Fruit fly (Drosophila melanogaster) whole organism, embryonic: ENCODE measurements around the gene twe.

Experiments used
- Ada2b ChIP-seq: fragments of 200-800 bp; sonication (Bioruptor generic); IDR thresholded peaks from 2 replicates; pipeline ENCODE4 v1.3.6; 2022; ENCODE audit warnings: missing biosample characterization, missing genetic modification characterization
- Awh ChIP-seq: fragments of 200-800 bp; sonication (Bioruptor generic); IDR thresholded peaks from 2 replicates; pipeline ENCODE4, ENCODE4 v1.3.6; 2022; ENCODE audit warnings: missing biosample characterization, missing genetic modification characterization
- Bdp1 ChIP-seq: fragments of 200-800 bp; sonication (Bioruptor generic); optimal IDR thresholded peaks from 3 replicates; lab custom pipeline; 2016; ENCODE audit warnings: missing biosample characterization, missing genetic modification characterization
- Bgb ChIP-seq: fragments of 200-800 bp; sonication (Bioruptor generic); IDR thresholded peaks from 2 replicates; pipeline ENCODE4 v1.3.6; 2022; ENCODE audit warnings: missing biosample characterization, missing genetic modification characterization; ENCODE audit not compliant: partially characterized antibody
- CG12071 ChIP-seq: fragments of 200-800 bp; sonication (Bioruptor generic); optimal IDR thresholded peaks from 3 replicates; lab custom pipeline; 2018; ENCODE audit warnings: missing biosample characterization, mild to moderate bottlenecking, missing genetic modification characterization
- CG1233 ChIP-seq: fragments of 200-800 bp; sonication (Bioruptor generic); optimal IDR thresholded peaks from 4 replicates; lab custom pipeline; 2018; ENCODE audit warnings: missing biosample characterization, mild to moderate bottlenecking, missing genetic modification characterization
- CG13123 ChIP-seq: fragments of 200-800 bp; sonication (Bioruptor generic); optimal IDR thresholded peaks from 2 replicates; lab custom pipeline; 2016; ENCODE audit warnings: missing biosample characterization, missing genetic modification characterization
- CG14860 ChIP-seq: fragments of 200-800 bp; sonication (Bioruptor generic); IDR thresholded peaks from 3 replicates; pipeline ENCODE4 v1.3.6; 2022; ENCODE audit warnings: missing biosample characterization, missing genetic modification characterization; ENCODE audit not compliant: partially characterized antibody
- CG14965 ChIP-seq: fragments of 200-800 bp; sonication (Bioruptor generic); optimal IDR thresholded peaks from 2 replicates; lab custom pipeline; 2016; ENCODE audit warnings: missing biosample characterization, missing genetic modification characterization, borderline replicate concordance
- CG15479 ChIP-seq: fragments of 200-800 bp; sonication (Bioruptor generic); optimal IDR thresholded peaks from 3 replicates; lab custom pipeline; 2019; ENCODE audit warnings: missing biosample characterization, mild to moderate bottlenecking, missing genetic modification characterization, moderate library complexity
- CG15696 ChIP-seq: fragments of 200-800 bp; sonication (Bioruptor generic); optimal IDR thresholded peaks from 2 replicates; lab custom pipeline; 2019; ENCODE audit warnings: missing biosample characterization, mild to moderate bottlenecking, missing genetic modification characterization, moderate library complexity
- CG17568 ChIP-seq: fragments of 200-800 bp; sonication (Bioruptor generic); optimal IDR thresholded peaks from 2 replicates; lab custom pipeline; 2018; ENCODE audit warnings: missing biosample characterization, mild to moderate bottlenecking, missing genetic modification characterization, moderate library complexity
- CG2712 ChIP-seq: fragments of 200-800 bp; optimal IDR thresholded peaks from 3 replicates; lab custom pipeline; 2019; ENCODE audit warnings: missing biosample characterization, mild to moderate bottlenecking, missing genetic modification characterization, moderate library complexity
- CG2875 ChIP-seq: fragments of 200-800 bp; sonication (Bioruptor generic); optimal IDR thresholded peaks from 2 replicates; lab custom pipeline; 2017; ENCODE audit warnings: missing biosample characterization, mild to moderate bottlenecking, missing genetic modification characterization, missing genetic modification reagents
- CG32772 ChIP-seq: fragments of 200-800 bp; sonication (Bioruptor generic); IDR thresholded peaks from 2 replicates; pipeline ENCODE4 v1.3.6; 2022; ENCODE audit warnings: missing biosample characterization, missing genetic modification characterization
- CG34224 ChIP-seq: fragments of 200-800 bp; sonication (Bioruptor generic); IDR thresholded peaks from 3 replicates; pipeline ENCODE4 v1.3.6; 2022; ENCODE audit warnings: missing biosample characterization, missing genetic modification characterization; ENCODE audit not compliant: partially characterized antibody
- CG4424 ChIP-seq: fragments of 200-800 bp; sonication (Bioruptor generic); optimal IDR thresholded peaks from 3 replicates; lab custom pipeline; 2016; ENCODE audit warnings: missing biosample characterization, missing genetic modification characterization
- CG4854 ChIP-seq: fragments of 200-800 bp; sonication (Bioruptor generic); optimal IDR thresholded peaks from 2 replicates; lab custom pipeline; 2016; ENCODE audit warnings: missing biosample characterization, missing genetic modification characterization, inconsistent platforms
- CG5180 ChIP-seq: fragments of 200-800 bp; sonication (Bioruptor generic); optimal IDR thresholded peaks from 3 replicates; lab custom pipeline; 2017; ENCODE audit warnings: missing biosample characterization, missing genetic modification characterization, mild to moderate bottlenecking, moderate library complexity, missing genetic modification reagents
- CG6791 ChIP-seq: fragments of 200-800 bp; sonication (Bioruptor generic); IDR thresholded peaks from 3 replicates; pipeline ENCODE4 v1.3.6; 2022; ENCODE audit warnings: missing biosample characterization, missing genetic modification characterization; ENCODE audit not compliant: partially characterized antibody
- CG7271 ChIP-seq: fragments of 200-800 bp; sonication (Bioruptor generic); optimal IDR thresholded peaks from 2 replicates; lab custom pipeline; 2018; ENCODE audit warnings: missing biosample characterization, mild to moderate bottlenecking, missing genetic modification characterization, moderate library complexity
- CG7357 ChIP-seq: fragments of 200-800 bp; sonication (Bioruptor generic); IDR thresholded peaks from 3 replicates; pipeline ENCODE4 v1.3.6; 2022; ENCODE audit warnings: missing biosample characterization, missing genetic modification characterization
- CG7928 ChIP-seq: fragments of 200-800 bp; sonication (Bioruptor generic); optimal IDR thresholded peaks from 2 replicates; lab custom pipeline; 2017; ENCODE audit warnings: missing biosample characterization, mild to moderate bottlenecking, missing genetic modification characterization
- CG8924 ChIP-seq: fragments of 200-800 bp; optimal IDR thresholded peaks from 3 replicates; lab custom pipeline; 2019; ENCODE audit warnings: missing biosample characterization, mild to moderate bottlenecking, missing genetic modification characterization, moderate library complexity
- CG9817 ChIP-seq: fragments of 200-800 bp; sonication (Bioruptor generic); optimal IDR thresholded peaks from 2 replicates; lab custom pipeline; 2018; ENCODE audit warnings: missing biosample characterization, mild to moderate bottlenecking, missing genetic modification characterization, moderate library complexity
- HHEX ChIP-seq: fragments of 200-800 bp; sonication (Bioruptor generic); optimal IDR thresholded peaks from 3 replicates; lab custom pipeline; 2017; ENCODE audit warnings: missing biosample characterization, mild to moderate bottlenecking, missing genetic modification characterization, missing genetic modification reagents
- HmgZ ChIP-seq: fragments of 200-800 bp; sonication (Bioruptor generic); optimal IDR thresholded peaks from 2 replicates; lab custom pipeline; 2018; ENCODE audit warnings: missing biosample characterization, mild to moderate bottlenecking, missing genetic modification characterization
- Hsf ChIP-seq: fragments of 200-800 bp; sonication (Bioruptor generic); optimal IDR thresholded peaks from 3 replicates; lab custom pipeline; 2016; ENCODE audit warnings: missing biosample characterization, missing genetic modification characterization
- Mrtf ChIP-seq: fragments of 200-800 bp; sonication (Bioruptor generic); IDR thresholded peaks from 3 replicates; pipeline ENCODE4 v1.3.6; 2022; ENCODE audit warnings: missing biosample characterization, missing genetic modification characterization
- Spps ChIP-seq: fragments of 200-800 bp; sonication (Bioruptor generic); optimal IDR thresholded peaks from 2 replicates; lab custom pipeline; 2018; ENCODE audit warnings: missing biosample characterization, mild to moderate bottlenecking, missing genetic modification characterization
- Ssrp ChIP-seq: fragments of 200-800 bp; sonication (Bioruptor generic); optimal IDR thresholded peaks from 2 replicates; lab custom pipeline; 2018; ENCODE audit warnings: missing biosample characterization, mild to moderate bottlenecking, missing genetic modification characterization, moderate library complexity
- YL-1 ChIP-seq: fragments of 200-800 bp; sonication (Bioruptor generic); optimal IDR thresholded peaks from 3 replicates; lab custom pipeline; 2017; ENCODE audit warnings: missing biosample characterization, mild to moderate bottlenecking, missing genetic modification characterization
- al ChIP-seq: fragments of 200-800 bp; sonication (Bioruptor generic); IDR thresholded peaks from 2 replicates; pipeline ENCODE4 v1.3.6; 2022; ENCODE audit warnings: missing biosample characterization, missing genetic modification characterization
- ash1 ChIP-seq: fragments of 200-800 bp; sonication (Bioruptor generic); optimal IDR thresholded peaks from 2 replicates; lab custom pipeline; 2018; ENCODE audit warnings: missing biosample characterization, mild to moderate bottlenecking, missing genetic modification characterization
- caup ChIP-seq: fragments of 200-800 bp; sonication (Bioruptor generic); optimal IDR thresholded peaks from 3 replicates; lab custom pipeline; 2017; ENCODE audit warnings: missing biosample characterization, mild to moderate bottlenecking, missing genetic modification characterization, moderate library complexity; ENCODE audit not compliant: severe bottlenecking
- croc ChIP-seq: fragments of 200-800 bp; sonication (Bioruptor generic); conservative IDR thresholded peaks from 3 replicates; pipeline ENCODE4 v1.3.6; 2022; ENCODE audit warnings: missing biosample characterization, missing genetic modification characterization
- fd64A ChIP-seq: fragments of 200-800 bp; sonication (Bioruptor generic); optimal IDR thresholded peaks from 3 replicates; lab custom pipeline; 2018; ENCODE audit warnings: missing biosample characterization, mild to moderate bottlenecking, missing genetic modification characterization
- hth ChIP-seq: fragments of >200 bp; optimal IDR thresholded peaks from 2 replicates; lab custom pipeline; 2017; ENCODE audit warnings: inconsistent platforms
- jigr1 ChIP-seq: fragments of 200-800 bp; sonication (Bioruptor generic); IDR thresholded peaks from 3 replicates; pipeline ENCODE4 v1.3.6; 2022; ENCODE audit warnings: missing biosample characterization, missing genetic modification characterization
- pho ChIP-seq: fragments of 200-800 bp; sonication (Bioruptor generic); optimal IDR thresholded peaks from 2 replicates; lab custom pipeline; 2016; ENCODE audit warnings: missing biosample characterization, missing genetic modification characterization
- prd ChIP-seq, 3 experiments: fragments of >200 bp in 2 of 3; fragments of 200-800 bp in 1 of 3; sonication (Bioruptor generic) in 1 of 3; optimal IDR thresholded peaks in 2 of 3; IDR thresholded peaks in 1 of 3; 2 replicates in 2 of 3; 3 replicates in 1 of 3; pipeline versions ENCODE4 v1.3.6 to Lab custom; 2017 to 2022; ENCODE audit warnings: missing biosample characterization in 1 of 3, missing genetic modification characterization in 1 of 3
- sc ChIP-seq, 3 experiments: fragments of >200 bp in 2 of 3; fragments of 200-800 bp in 1 of 3; sonication (Bioruptor generic) in 1 of 3; optimal IDR thresholded peaks; 2 replicates in 2 of 3; 3 replicates in 1 of 3; lab custom pipeline; 2017; ENCODE audit warnings: mild to moderate bottlenecking in 1 of 3, missing biosample characterization in 1 of 3, missing genetic modification characterization in 1 of 3, missing genetic modification reagents in 1 of 3
- sima ChIP-seq: fragments of 200-800 bp; sonication (Bioruptor generic); optimal IDR thresholded peaks from 2 replicates; lab custom pipeline; 2016; ENCODE audit warnings: missing biosample characterization, missing genetic modification characterization
- stc ChIP-seq: fragments of 200-800 bp; sonication (Bioruptor generic); IDR thresholded peaks from 2 replicates; pipeline ENCODE4 v1.3.6; 2022; ENCODE audit warnings: missing biosample characterization, missing genetic modification characterization
- tgo ChIP-seq: fragments of 200-800 bp; sonication (Bioruptor generic); IDR thresholded peaks from 3 replicates; pipeline ENCODE4 v1.3.6; 2022; ENCODE audit warnings: missing biosample characterization, missing genetic modification characterization
- unc-4 ChIP-seq: fragments of 200-800 bp; sonication (Bioruptor generic); IDR thresholded peaks from 2 replicates; pipeline ENCODE4 v1.3.6; 2022; ENCODE audit warnings: missing biosample characterization, missing genetic modification characterization; ENCODE audit not compliant: partially characterized antibody
- unpg ChIP-seq: fragments of 200-800 bp; sonication (Bioruptor generic); optimal IDR thresholded peaks from 3 replicates; lab custom pipeline; 2018; ENCODE audit warnings: missing biosample characterization, mild to moderate bottlenecking, missing genetic modification characterization, moderate library complexity
- z ChIP-seq: fragments of 200-800 bp; sonication (Bioruptor generic); IDR thresholded peaks from 3 replicates; pipeline ENCODE4 v1.3.6; 2022; ENCODE audit warnings: missing biosample characterization, missing genetic modification characterization

The twe gene

DNA sequence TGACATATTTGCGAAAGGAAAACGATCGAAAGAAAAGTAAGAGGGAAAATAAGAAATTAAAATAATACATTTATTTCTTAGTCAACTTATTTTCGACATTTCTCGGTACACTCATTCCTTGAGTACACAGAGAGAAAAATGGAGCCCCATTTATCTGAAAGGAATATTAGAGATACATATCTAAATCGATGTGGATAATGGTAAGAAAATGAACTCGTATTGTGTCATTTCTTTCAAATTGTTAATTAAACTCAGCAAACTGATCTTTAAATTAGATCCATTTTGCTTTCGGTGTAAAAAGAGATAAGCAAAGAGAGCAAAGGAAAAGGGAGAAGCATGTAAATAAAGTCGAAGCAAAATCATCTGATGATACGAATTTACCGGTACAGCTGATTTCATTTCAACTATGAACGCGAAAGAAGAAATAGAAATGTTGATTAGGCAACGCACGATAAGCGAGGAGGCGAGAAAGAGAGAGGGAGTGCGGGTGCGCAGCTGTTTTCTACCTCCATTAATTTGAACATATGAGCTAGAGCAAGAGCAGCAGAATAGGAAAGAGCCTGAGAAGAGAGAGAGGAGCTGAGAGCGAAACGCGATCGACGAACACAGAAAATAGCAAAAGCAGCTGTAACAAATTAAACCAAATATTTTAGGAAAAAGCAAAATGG is 24.1 kb upstream of the twe start (continued):
- no peak for TF ChIP-seq YL-1 (GFP tag; lab: Kevin White, UChicago)
- TF ChIP-seq CG14965 (GFP tag; lab: Kevin White, UChicago), result peak; percentile 41
- TF ChIP-seq unpg (GFP tag; lab: Kevin White, UChicago), result peak; percentile 94
- peak; percentile 48 for TF ChIP-seq CG5180
- peak; percentile 82 for TF ChIP-seq croc (GFP tag; lab: Robert Waterston, UW)
- peak; percentile 77 for TF ChIP-seq CG15479 (GFP tag; lab: Kevin White, UChicago)
- peak; percentile 21 for TF ChIP-seq ash1 (GFP tag; lab: Kevin White, UChicago)
- TF ChIP-seq stc (GFP tag; lab: Robert Waterston, UW), result no peak
- TF ChIP-seq jigr1 (GFP tag; lab: Robert Waterston, UW), result no peak
- TF ChIP-seq CG7357 (GFP tag; lab: Robert Waterston, UW), result peak; percentile 83
- no peak for TF ChIP-seq CG34224 (GFP tag; lab: Robert Waterston, UW)
- TF ChIP-seq CG2712, result peak; percentile 93
- TF ChIP-seq CG6791 (GFP tag; lab: Robert Waterston, UW), result no peak
- TF ChIP-seq CG9817, result peak; percentile 82
- peak; percentile 81 for TF ChIP-seq CG1233
- TF ChIP-seq prd (optimal IDR thresholded peaks at IDR 0.05; lab: Kevin White, UChicago), result no peak
- TF ChIP-seq prd (GFP tag; IDR thresholded peaks at IDR 0.05; lab: Robert Waterston, UW), result no peak
- no peak for TF ChIP-seq tgo (GFP tag; lab: Robert Waterston, UW)
- TF ChIP-seq CG17568 (GFP tag; lab: Kevin White, UChicago), result peak; percentile 67
- TF ChIP-seq z, result no peak
- TF ChIP-seq fd64A (GFP tag; lab: Kevin White, UChicago), result peak; percentile 62
- TF ChIP-seq CG14860, result no peak
- no peak for TF ChIP-seq unc-4 (GFP tag; lab: Robert Waterston, UW)
- TF ChIP-seq hth (lab: Kevin White, UChicago), result no peak
- TF ChIP-seq Bgb (GFP tag; lab: Robert Waterston, UW), result no peak
- TF ChIP-seq sc (optimal IDR thresholded peaks at IDR 0.05; lab: Kevin White, UChicago), result no peak
- TF ChIP-seq sc (GFP tag; optimal IDR thresholded peaks at IDR 0.05; lab: Kevin White, UChicago), result peak; percentile 66
- peak; percentile 85 for TF ChIP-seq pho (GFP tag; lab: Kevin White, UChicago)
- TF ChIP-seq CG32772 (GFP tag; lab: Robert Waterston, UW), result no peak
- no peak for TF ChIP-seq Awh (GFP tag; lab: Robert Waterston, UW)
- peak; percentile 80 for TF ChIP-seq CG15696 (tag; lab: Kevin White, UChicago)
- peak; percentile 83 for TF ChIP-seq CG4424
- TF ChIP-seq Ada2b, result no peak
- TF ChIP-seq Mrtf (GFP tag; lab: Robert Waterston, UW), result no peak
- TF ChIP-seq HHEX, result peak; percentile 87
- peak; percentile 90 for TF ChIP-seq HmgZ (tag; lab: Kevin White, UChicago)
- TF ChIP-seq CG2875, result peak; percentile 81
- peak; percentile 76 for TF ChIP-seq Bdp1 (GFP tag; lab: Kevin White, UChicago)
- no peak for TF ChIP-seq al
- peak; percentile 87 for TF ChIP-seq Spps (tag; lab: Kevin White, UChicago)
- TF ChIP-seq CG4854 (GFP tag; lab: Kevin White, UChicago), result peak; percentile 82
- TF ChIP-seq Ssrp (tag; lab: Kevin White, UChicago), result peak; percentile 91
- TF ChIP-seq CG7928 (GFP tag; lab: Kevin White, UChicago), result peak; percentile 32
- peak; percentile 73 for TF ChIP-seq CG13123 (GFP tag; lab: Kevin White, UChicago)
- TF ChIP-seq caup, result peak; percentile 82
- TF ChIP-seq CG12071 (GFP tag; lab: Kevin White, UChicago), result peak; percentile 90
- peak; percentile 60 for TF ChIP-seq sima (GFP tag; lab: Kevin White, UChicago)
- no peak for TF ChIP-seq CG7271 (tag; lab: Kevin White, UChicago)
- peak; percentile 84 for TF ChIP-seq CG8924 (tag; lab: Kevin White, UChicago)
- TF ChIP-seq Hsf (GFP tag; lab: Kevin White, UChicago), result peak; percentile 91
